Fruit fly (Drosophila melanogaster) whole organism, prepupa: ENCODE measurements around the gene Cyp4g15.
A peak's percentile ranks its signal among the peaks of the same experiment; 100 is the strongest.

Experiments used
- Blimp-1 ChIP-seq: fragments of 200-800 bp; sonication (Bioruptor generic); optimal IDR thresholded peaks from 3 replicates; lab custom pipeline; 2017; ENCODE audit warnings: missing biosample characterization, missing genetic modification characterization, mild to moderate bottlenecking, moderate library complexity, missing genetic modification reagents
- CG10631 ChIP-seq: fragments of 200-800 bp; sonication (Bioruptor generic); optimal IDR thresholded peaks from 2 replicates; lab custom pipeline; 2016; ENCODE audit warnings: missing biosample characterization, missing genetic modification characterization
- CG10669 ChIP-seq: fragments of 200-800 bp; sonication (Bioruptor generic); optimal IDR thresholded peaks from 3 replicates; lab custom pipeline; 2018; ENCODE audit warnings: missing biosample characterization, mild to moderate bottlenecking, missing genetic modification characterization, moderate library complexity
- CG11294 ChIP-seq: fragments of 200-800 bp; sonication (Bioruptor generic); IDR thresholded peaks from 2 replicates; pipeline ENCODE4 v1.3.6; 2022; ENCODE audit warnings: missing biosample characterization, missing genetic modification characterization
- CG11762 ChIP-seq: fragments of 200-800 bp; sonication (Bioruptor generic); optimal IDR thresholded peaks from 3 replicates; lab custom pipeline; 2016; ENCODE audit warnings: missing biosample characterization, missing genetic modification characterization; ENCODE audit not compliant: insufficient read depth
- CG11902 ChIP-seq: fragments of 200-800 bp; sonication (Bioruptor generic); optimal IDR thresholded peaks from 3 replicates; lab custom pipeline; 2016; ENCODE audit warnings: missing biosample characterization, missing genetic modification characterization
- CG1621 ChIP-seq: fragments of 200-800 bp; sonication (Bioruptor generic); optimal IDR thresholded peaks from 3 replicates; lab custom pipeline; 2018; ENCODE audit warnings: missing biosample characterization, mild to moderate bottlenecking, missing genetic modification characterization
- CG16779 ChIP-seq: fragments of 200-800 bp; sonication (Bioruptor generic); optimal IDR thresholded peaks from 3 replicates; lab custom pipeline; 2017; ENCODE audit warnings: missing biosample characterization, mild to moderate bottlenecking, missing genetic modification characterization
- CG3032 ChIP-seq: fragments of 200-800 bp; optimal IDR thresholded peaks from 2 replicates; lab custom pipeline; 2019; ENCODE audit warnings: missing biosample characterization, mild to moderate bottlenecking, missing genetic modification characterization, moderate library complexity
- CG32006 ChIP-seq: fragments of 200-800 bp; sonication (Bioruptor generic); optimal IDR thresholded peaks from 3 replicates; lab custom pipeline; 2017; ENCODE audit warnings: missing biosample characterization, mild to moderate bottlenecking, missing genetic modification characterization
- CG34406 ChIP-seq: fragments of 200-800 bp; sonication (Bioruptor generic); optimal IDR thresholded peaks from 3 replicates; lab custom pipeline; 2016; ENCODE audit warnings: missing biosample characterization, missing genetic modification characterization
- CG4318 ChIP-seq: fragments of 200-800 bp; sonication (Bioruptor generic); optimal IDR thresholded peaks from 3 replicates; lab custom pipeline; 2017; ENCODE audit warnings: missing biosample characterization, mild to moderate bottlenecking, missing genetic modification characterization
- CG6163 ChIP-seq: fragments of 200-800 bp; sonication (Bioruptor generic); IDR thresholded peaks from 3 replicates; pipeline ENCODE4 v1.3.6; 2022; ENCODE audit warnings: missing biosample characterization, missing genetic modification characterization
- CG6276 ChIP-seq: fragments of 200-800 bp; sonication (Bioruptor generic); optimal IDR thresholded peaks from 2 replicates; lab custom pipeline; 2017; ENCODE audit warnings: missing biosample characterization, mild to moderate bottlenecking, missing genetic modification characterization
- CG7368 ChIP-seq: fragments of 200-800 bp; sonication (Bioruptor generic); optimal IDR thresholded peaks from 3 replicates; lab custom pipeline; 2016; ENCODE audit warnings: missing biosample characterization, missing genetic modification characterization
- CG8319 ChIP-seq: fragments of 200-800 bp; sonication (Bioruptor generic); optimal IDR thresholded peaks from 3 replicates; lab custom pipeline; 2016; ENCODE audit warnings: missing biosample characterization, missing genetic modification characterization
- CG8632 ChIP-seq: fragments of 200-800 bp; sonication (Bioruptor generic); optimal IDR thresholded peaks from 3 replicates; lab custom pipeline; 2016; ENCODE audit warnings: missing biosample characterization, missing genetic modification characterization
- CG9139 ChIP-seq: fragments of 200-800 bp; sonication (Bioruptor generic); optimal IDR thresholded peaks from 3 replicates; lab custom pipeline; 2017; ENCODE audit warnings: missing biosample characterization, mild to moderate bottlenecking, missing genetic modification characterization
- Eip75B ChIP-seq: fragments of 200-800 bp; sonication (Bioruptor generic); optimal IDR thresholded peaks from 3 replicates; lab custom pipeline; 2016; ENCODE audit warnings: missing biosample characterization, missing genetic modification characterization
- Eip78C ChIP-seq: fragments of 200-800 bp; sonication (Bioruptor generic); peaks from one replicate; lab custom pipeline; 2016; ENCODE audit warnings: missing biosample characterization, missing genetic modification characterization
- Ets21C ChIP-seq: fragments of 200-800 bp; sonication (Bioruptor generic); optimal IDR thresholded peaks from 3 replicates; lab custom pipeline; 2016; ENCODE audit warnings: missing biosample characterization, missing genetic modification characterization
- Ets96B ChIP-seq: fragments of 200-800 bp; optimal IDR thresholded peaks from 2 replicates; lab custom pipeline; 2019; ENCODE audit warnings: missing biosample characterization, mild to moderate bottlenecking, missing genetic modification characterization, moderate library complexity
- Gug ChIP-seq: fragments of 200-800 bp; sonication (Bioruptor generic); IDR thresholded peaks from 2 replicates; pipeline ENCODE4 v1.3.6; 2022; ENCODE audit warnings: missing biosample characterization, missing genetic modification characterization
- Hr4 ChIP-seq: fragments of 200-800 bp; sonication (Bioruptor generic); optimal IDR thresholded peaks from 3 replicates; lab custom pipeline; 2016; ENCODE audit warnings: missing biosample characterization, missing genetic modification characterization
- Lpt ChIP-seq: fragments of 200-800 bp; sonication (Bioruptor generic); optimal IDR thresholded peaks from 3 replicates; lab custom pipeline; 2016; ENCODE audit warnings: missing biosample characterization, missing genetic modification characterization
- Met ChIP-seq: fragments of 200-800 bp; sonication (Bioruptor generic); optimal IDR thresholded peaks from 3 replicates; lab custom pipeline; 2016; ENCODE audit warnings: missing biosample characterization, missing genetic modification characterization
- OdsH ChIP-seq: fragments of 200-800 bp; sonication (Bioruptor generic); optimal IDR thresholded peaks from 3 replicates; lab custom pipeline; 2016; ENCODE audit warnings: missing biosample characterization, missing genetic modification characterization
- Smox ChIP-seq: fragments of 200-800 bp; sonication (Bioruptor generic); optimal IDR thresholded peaks from 3 replicates; lab custom pipeline; 2016; ENCODE audit warnings: missing biosample characterization, missing genetic modification characterization
- Sox102F ChIP-seq: fragments of 200-800 bp; sonication (Bioruptor generic); optimal IDR thresholded peaks from 2 replicates; lab custom pipeline; 2016; ENCODE audit warnings: missing biosample characterization, mild to moderate bottlenecking, missing genetic modification characterization
- Sox14 ChIP-seq: fragments of 200-800 bp; sonication (Bioruptor generic); optimal IDR thresholded peaks from 3 replicates; lab custom pipeline; 2016; ENCODE audit warnings: missing biosample characterization, missing genetic modification characterization
- Sox15 ChIP-seq: fragments of 200-800 bp; sonication (Bioruptor generic); optimal IDR thresholded peaks from 3 replicates; lab custom pipeline; 2016; ENCODE audit warnings: missing biosample characterization, missing genetic modification characterization
- achi ChIP-seq: fragments of 200-800 bp; sonication (Bioruptor generic); optimal IDR thresholded peaks from 3 replicates; lab custom pipeline; 2016; ENCODE audit warnings: missing biosample characterization, missing genetic modification characterization
- acj6 ChIP-seq: fragments of 200-800 bp; sonication (Bioruptor generic); optimal IDR thresholded peaks from 3 replicates; lab custom pipeline; 2016; ENCODE audit warnings: missing biosample characterization, missing genetic modification characterization
- cyc ChIP-seq: fragments of 200-800 bp; sonication (Bioruptor generic); optimal IDR thresholded peaks from 3 replicates; lab custom pipeline; 2016; ENCODE audit warnings: missing biosample characterization, missing genetic modification characterization
- dsx ChIP-seq: fragments of 200-800 bp; optimal IDR thresholded peaks from 3 replicates; lab custom pipeline; 2019; ENCODE audit warnings: missing biosample characterization, mild to moderate bottlenecking, missing genetic modification characterization, moderate library complexity; ENCODE audit not compliant: poor library complexity, severe bottlenecking
- eg ChIP-seq: fragments of 200-800 bp; sonication (Bioruptor generic); IDR thresholded peaks from 3 replicates; pipeline ENCODE4 v1.3.6; 2022; ENCODE audit warnings: missing biosample characterization, missing genetic modification characterization
- fd85E ChIP-seq: fragments of 200-800 bp; sonication (Bioruptor generic); optimal IDR thresholded peaks from 3 replicates; lab custom pipeline; 2016; ENCODE audit warnings: missing biosample characterization, missing genetic modification characterization
- fkh ChIP-seq: fragments of 200-800 bp; sonication (Bioruptor generic); optimal IDR thresholded peaks from 3 replicates; lab custom pipeline; 2017; ENCODE audit warnings: missing biosample characterization, mild to moderate bottlenecking, missing genetic modification characterization, moderate library complexity
- lz ChIP-seq: fragments of 200-800 bp; sonication (Bioruptor generic); optimal IDR thresholded peaks from 3 replicates; lab custom pipeline; 2016; ENCODE audit warnings: missing biosample characterization, missing genetic modification characterization
- net ChIP-seq: fragments of 200-800 bp; sonication (Bioruptor generic); optimal IDR thresholded peaks from 3 replicates; lab custom pipeline; 2016; ENCODE audit warnings: missing biosample characterization, missing genetic modification characterization
- pdm3 ChIP-seq: fragments of 200-800 bp; sonication (Bioruptor generic); optimal IDR thresholded peaks from 3 replicates; lab custom pipeline; 2016; ENCODE audit warnings: missing biosample characterization, missing genetic modification characterization
- spab ChIP-seq: fragments of 200-800 bp; sonication (Bioruptor generic); optimal IDR thresholded peaks from 2 replicates; lab custom pipeline; 2017; ENCODE audit warnings: missing biosample characterization, mild to moderate bottlenecking, missing genetic modification characterization, missing genetic modification reagents
- ss ChIP-seq, 2 experiments: fragments of 200-800 bp; sonication (Bioruptor generic); optimal IDR thresholded peaks; 2 replicates in 1 of 2; 3 replicates in 1 of 2; lab custom pipeline; 2017 to 2018; ENCODE audit warnings: mild to moderate bottlenecking in 2 of 2, missing biosample characterization in 2 of 2, missing genetic modification characterization in 2 of 2, moderate library complexity in 1 of 2
- svp ChIP-seq: fragments of 200-800 bp; sonication (Bioruptor generic); peaks from one replicate; lab custom pipeline; 2016; ENCODE audit warnings: missing biosample characterization, missing genetic modification characterization
- topi ChIP-seq: fragments of 200-800 bp; sonication (Bioruptor generic); optimal IDR thresholded peaks from 3 replicates; lab custom pipeline; 2016; ENCODE audit warnings: missing biosample characterization, missing genetic modification characterization

The Cyp4g15 gene

DNA sequence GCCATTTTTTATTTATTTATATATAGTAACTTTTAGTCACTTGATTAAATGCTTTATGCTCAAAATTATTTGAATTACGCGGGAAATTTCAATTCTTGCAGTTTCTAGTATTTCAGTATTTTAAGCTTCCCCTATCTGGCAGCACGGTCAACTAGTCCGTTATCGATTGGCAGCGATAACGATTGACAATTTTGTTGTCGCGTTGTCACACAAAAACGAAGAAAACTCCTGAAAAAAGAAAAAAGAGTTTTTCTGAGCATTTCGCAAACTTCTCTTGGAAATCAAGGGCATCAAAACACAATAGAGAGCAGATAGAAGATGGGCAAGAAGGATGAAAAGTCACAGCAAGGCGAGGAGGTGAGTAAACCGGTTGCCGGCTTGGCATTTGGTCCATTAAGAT, 8.2 kb downstream of the Cyp4g15 start, which contains the start of gene Spase25 (continued):
- TF ChIP-seq Sox15 (no peak), CG1621 (no peak), CG8632 (GFP tag; lab: Kevin White, UChicago) (no peak), CG4318 (GFP tag; lab: Kevin White, UChicago) (no peak), Ets96B (tag; lab: Kevin White, UChicago) (peak; percentile 47), CG10669 (GFP tag; lab: Kevin White, UChicago) (no peak), pdm3 (no peak), svp (GFP tag; lab: Kevin White, UChicago) (no peak), CG11762 (GFP tag; lab: Kevin White, UChicago) (no peak), CG34406 (GFP tag; lab: Kevin White, UChicago) (no peak), topi (no peak), Gug (no peak), Eip78C (peak; percentile 17), CG3032 (tag; lab: Kevin White, UChicago) (peak; percentile 9), OdsH (GFP tag; lab: Kevin White, UChicago) (no peak), CG11294 (no peak), Lpt (peak; percentile 28), ss (GFP tag; optimal IDR thresholded peaks at IDR 0.05; lab: Kevin White, UChicago) (peak in 1 of 2 experiments; percentile 12), acj6 (GFP tag; lab: Kevin White, UChicago) (no peak), CG6163 (GFP tag; lab: Robert Waterston, UW) (peak; percentile 28; the same call in 1 of the 3 replicates), achi (GFP tag; lab: Kevin White, UChicago) (no peak), CG9139 (GFP tag; lab: Kevin White, UChicago) (peak; percentile 3), Hr4 (no peak), CG16779 (tag; lab: Kevin White, UChicago) (no peak), CG6276 (GFP tag; lab: Kevin White, UChicago) (no peak), Sox102F (GFP tag; lab: Kevin White, UChicago) (no peak)

- TF ChIP-seq CG11762 (GFP tag; lab: Kevin White, UChicago) = no peak
- TF ChIP-seq Met = no peak
- TF ChIP-seq Ets21C (GFP tag; lab: Kevin White, UChicago) = no peak
- no peak for TF ChIP-seq CG34406 (GFP tag; lab: Kevin White, UChicago)
- TF ChIP-seq net (GFP tag; lab: Kevin White, UChicago) = no peak
- no peak for TF ChIP-seq dsx (GFP tag; lab: Kevin White, UChicago)
- TF ChIP-seq CG6276 (GFP tag; lab: Kevin White, UChicago) = no peak
- no peak for TF ChIP-seq eg (GFP tag; lab: Robert Waterston, UW)
- no peak for TF ChIP-seq CG8319 (GFP tag; lab: Kevin White, UChicago)
- TF ChIP-seq CG11902 (GFP tag; lab: Kevin White, UChicago) = no peak
- TF ChIP-seq CG32006 (GFP tag; lab: Kevin White, UChicago) = no peak
- no peak for TF ChIP-seq CG6163 (GFP tag; lab: Robert Waterston, UW)
- TF ChIP-seq achi (GFP tag; lab: Kevin White, UChicago) = no peak
- no peak for TF ChIP-seq spab
- no peak for TF ChIP-seq acj6 (GFP tag; lab: Kevin White, UChicago)
- no peak for TF ChIP-seq CG10631 (GFP tag; lab: Kevin White, UChicago)
- TF ChIP-seq, all 60 proteins: peak for 0
Measured at dm6 chrX:11491473-11491872, 14.6 kb downstream of the Cyp4g15 start, which contains the start of gene CG33235. Gene CG33235, minus strand, starts transcription at chrX:11491573.

dm6 chrX:11492205-11492604, 15.3 kb downstream of the Cyp4g15 start:
- peak; percentile 72 for TF ChIP-seq CG32006 (GFP tag; lab: Kevin White, UChicago)
- TF ChIP-seq Smox (GFP tag; lab: Kevin White, UChicago) = no peak
- TF ChIP-seq CG7368 (GFP tag; lab: Kevin White, UChicago) = no peak
- TF ChIP-seq CG9139 (GFP tag; lab: Kevin White, UChicago) = no peak
- no peak for TF ChIP-seq fkh (GFP tag; lab: Kevin White, UChicago)
- TF ChIP-seq Ets96B (tag; lab: Kevin White, UChicago) = peak; percentile 37
- TF ChIP-seq OdsH (GFP tag; lab: Kevin White, UChicago) = peak; percentile 26
- no peak for TF ChIP-seq CG16779 (tag; lab: Kevin White, UChicago)
- no peak for TF ChIP-seq CG11294
- peak; percentile 4 for TF ChIP-seq CG4318 (GFP tag; lab: Kevin White, UChicago)
- TF ChIP-seq CG8632 (GFP tag; lab: Kevin White, UChicago) = no peak
- no peak for TF ChIP-seq Sox15
- TF ChIP-seq Sox14 (GFP tag; lab: Kevin White, UChicago) = no peak
- TF ChIP-seq lz (GFP tag; lab: Kevin White, UChicago) = no peak
- TF ChIP-seq Ets21C (GFP tag; lab: Kevin White, UChicago) = no peak
- peak; percentile 66 for TF ChIP-seq Lpt
- no peak for TF ChIP-seq dsx (GFP tag; lab: Kevin White, UChicago)
- TF ChIP-seq cyc (GFP tag; lab: Kevin White, UChicago) = no peak
- no peak for TF ChIP-seq Eip75B (GFP tag; lab: Kevin White, UChicago)
- peak; percentile 7 for TF ChIP-seq acj6 (GFP tag; lab: Kevin White, UChicago)
- no peak for TF ChIP-seq Sox102F (GFP tag; lab: Kevin White, UChicago)
- no peak for TF ChIP-seq fd85E (GFP tag; lab: Kevin White, UChicago)
- TF ChIP-seq Met = no peak
- TF ChIP-seq Blimp-1 (GFP tag; lab: Kevin White, UChicago) = no peak
- peak; percentile 12 for TF ChIP-seq CG10669 (GFP tag; lab: Kevin White, UChicago)
- no peak for TF ChIP-seq CG1621
- TF ChIP-seq Eip78C = peak; percentile 80
